Fruit fly (Drosophila melanogaster) whole organism, prepupa: ENCODE data around the gene Kr-h1.

Source experiments
- Blimp-1 ChIP-seq: fragments of 200-800 bp; sonication (Bioruptor generic); optimal IDR thresholded peaks from 3 replicates; lab custom pipeline; 2017; ENCODE audit warnings: missing biosample characterization, missing genetic modification characterization, mild to moderate bottlenecking, moderate library complexity, missing genetic modification reagents
- CG16779 ChIP-seq: fragments of 200-800 bp; sonication (Bioruptor generic); optimal IDR thresholded peaks from 3 replicates; lab custom pipeline; 2017; ENCODE audit warnings: missing biosample characterization, mild to moderate bottlenecking, missing genetic modification characterization
- CG31627 ChIP-seq: fragments of 200-800 bp; sonication (Bioruptor generic); optimal IDR thresholded peaks from 3 replicates; lab custom pipeline; 2016; ENCODE audit warnings: missing biosample characterization, missing genetic modification characterization
- CG34406 ChIP-seq: fragments of 200-800 bp; sonication (Bioruptor generic); optimal IDR thresholded peaks from 3 replicates; lab custom pipeline; 2016; ENCODE audit warnings: missing biosample characterization, missing genetic modification characterization
- CG3919 ChIP-seq: fragments of 200-800 bp; sonication (Bioruptor generic); optimal IDR thresholded peaks from 3 replicates; lab custom pipeline; 2016; ENCODE audit warnings: missing biosample characterization, missing genetic modification characterization
- CG4318 ChIP-seq: fragments of 200-800 bp; sonication (Bioruptor generic); optimal IDR thresholded peaks from 3 replicates; lab custom pipeline; 2017; ENCODE audit warnings: missing biosample characterization, mild to moderate bottlenecking, missing genetic modification characterization
- CG6276 ChIP-seq: fragments of 200-800 bp; sonication (Bioruptor generic); optimal IDR thresholded peaks from 2 replicates; lab custom pipeline; 2017; ENCODE audit warnings: missing biosample characterization, mild to moderate bottlenecking, missing genetic modification characterization
- CG6792 ChIP-seq: fragments of 200-800 bp; sonication (Bioruptor generic); optimal IDR thresholded peaks from 3 replicates; lab custom pipeline; 2016; ENCODE audit warnings: missing biosample characterization, missing genetic modification characterization
- CG6808 ChIP-seq: fragments of 200-800 bp; sonication (Bioruptor generic); optimal IDR thresholded peaks from 3 replicates; lab custom pipeline; 2017; ENCODE audit warnings: missing biosample characterization, missing genetic modification characterization, mild to moderate bottlenecking, moderate library complexity, missing genetic modification reagents
- CG8119 ChIP-seq: fragments of 200-800 bp; sonication (Bioruptor generic); IDR thresholded peaks from 3 replicates; pipeline ENCODE4 v1.3.6; 2022; ENCODE audit warnings: missing biosample characterization, missing genetic modification characterization
- CG8319 ChIP-seq: fragments of 200-800 bp; sonication (Bioruptor generic); optimal IDR thresholded peaks from 3 replicates; lab custom pipeline; 2016; ENCODE audit warnings: missing biosample characterization, missing genetic modification characterization
- CG8632 ChIP-seq: fragments of 200-800 bp; sonication (Bioruptor generic); optimal IDR thresholded peaks from 3 replicates; lab custom pipeline; 2016; ENCODE audit warnings: missing biosample characterization, missing genetic modification characterization
- Eip78C ChIP-seq: fragments of 200-800 bp; sonication (Bioruptor generic); peaks from one replicate; lab custom pipeline; 2016; ENCODE audit warnings: missing biosample characterization, missing genetic modification characterization
- Ets96B ChIP-seq: fragments of 200-800 bp; optimal IDR thresholded peaks from 2 replicates; lab custom pipeline; 2019; ENCODE audit warnings: missing biosample characterization, mild to moderate bottlenecking, missing genetic modification characterization, moderate library complexity
- Gug ChIP-seq: fragments of 200-800 bp; sonication (Bioruptor generic); IDR thresholded peaks from 2 replicates; pipeline ENCODE4 v1.3.6; 2022; ENCODE audit warnings: missing biosample characterization, missing genetic modification characterization
- Hr39 ChIP-seq: fragments of 200-800 bp; sonication (Bioruptor generic); optimal IDR thresholded peaks from 2 replicates; lab custom pipeline; 2016; ENCODE audit warnings: missing biosample characterization, missing genetic modification characterization
- Hr4 ChIP-seq: fragments of 200-800 bp; sonication (Bioruptor generic); optimal IDR thresholded peaks from 3 replicates; lab custom pipeline; 2016; ENCODE audit warnings: missing biosample characterization, missing genetic modification characterization
- Met ChIP-seq: fragments of 200-800 bp; sonication (Bioruptor generic); optimal IDR thresholded peaks from 3 replicates; lab custom pipeline; 2016; ENCODE audit warnings: missing biosample characterization, missing genetic modification characterization
- Smox ChIP-seq: fragments of 200-800 bp; sonication (Bioruptor generic); optimal IDR thresholded peaks from 3 replicates; lab custom pipeline; 2016; ENCODE audit warnings: missing biosample characterization, missing genetic modification characterization
- Sox14 ChIP-seq: fragments of 200-800 bp; sonication (Bioruptor generic); optimal IDR thresholded peaks from 3 replicates; lab custom pipeline; 2016; ENCODE audit warnings: missing biosample characterization, missing genetic modification characterization
- Sox15 ChIP-seq: fragments of 200-800 bp; sonication (Bioruptor generic); optimal IDR thresholded peaks from 3 replicates; lab custom pipeline; 2016; ENCODE audit warnings: missing biosample characterization, missing genetic modification characterization
- acj6 ChIP-seq: fragments of 200-800 bp; sonication (Bioruptor generic); optimal IDR thresholded peaks from 3 replicates; lab custom pipeline; 2016; ENCODE audit warnings: missing biosample characterization, missing genetic modification characterization
- cyc ChIP-seq: fragments of 200-800 bp; sonication (Bioruptor generic); optimal IDR thresholded peaks from 3 replicates; lab custom pipeline; 2016; ENCODE audit warnings: missing biosample characterization, missing genetic modification characterization
- eg ChIP-seq: fragments of 200-800 bp; sonication (Bioruptor generic); IDR thresholded peaks from 3 replicates; pipeline ENCODE4 v1.3.6; 2022; ENCODE audit warnings: missing biosample characterization, missing genetic modification characterization
- esn ChIP-seq: fragments of 200-800 bp; sonication (Bioruptor generic); optimal IDR thresholded peaks from 2 replicates; lab custom pipeline; 2016; ENCODE audit warnings: missing biosample characterization, mild to moderate bottlenecking, missing genetic modification characterization, moderate library complexity
- fd59A ChIP-seq: fragments of 200-800 bp; sonication (Bioruptor generic); optimal IDR thresholded peaks from 2 replicates; lab custom pipeline; 2017; ENCODE audit warnings: missing biosample characterization, mild to moderate bottlenecking, missing genetic modification characterization, missing genetic modification reagents
- fkh ChIP-seq: fragments of 200-800 bp; sonication (Bioruptor generic); optimal IDR thresholded peaks from 3 replicates; lab custom pipeline; 2017; ENCODE audit warnings: missing biosample characterization, mild to moderate bottlenecking, missing genetic modification characterization, moderate library complexity
- pdm3 ChIP-seq: fragments of 200-800 bp; sonication (Bioruptor generic); optimal IDR thresholded peaks from 3 replicates; lab custom pipeline; 2016; ENCODE audit warnings: missing biosample characterization, missing genetic modification characterization
- spab ChIP-seq: fragments of 200-800 bp; sonication (Bioruptor generic); optimal IDR thresholded peaks from 2 replicates; lab custom pipeline; 2017; ENCODE audit warnings: missing biosample characterization, mild to moderate bottlenecking, missing genetic modification characterization, missing genetic modification reagents
- svp ChIP-seq: fragments of 200-800 bp; sonication (Bioruptor generic); peaks from one replicate; lab custom pipeline; 2016; ENCODE audit warnings: missing biosample characterization, missing genetic modification characterization
- vri ChIP-seq: fragments of 200-800 bp; sonication (Bioruptor generic); optimal IDR thresholded peaks from 3 replicates; lab custom pipeline; 2016; ENCODE audit warnings: missing biosample characterization, mild to moderate bottlenecking, missing genetic modification characterization

Kr-h1 gene

dm6 chr2L:6084694-6085093 lies 2.3 kb downstream of the Kr-h1 start:
- TF ChIP-seq vri (peak; percentile 6), CG34406 (GFP tag; lab: Kevin White, UChicago) (no peak), svp (GFP tag; lab: Kevin White, UChicago) (peak; percentile 68)

dm6 chr2L:6085733-6086317 lies 3.4 kb downstream of the Kr-h1 start:
- TF ChIP-seq esn (GFP tag; lab: Kevin White, UChicago) (no peak), Sox14 (GFP tag; lab: Kevin White, UChicago) (no peak), Blimp-1 (GFP tag; lab: Kevin White, UChicago) (no peak), CG34406 (GFP tag; lab: Kevin White, UChicago) (no peak), Ets96B (no peak), CG6276 (GFP tag; lab: Kevin White, UChicago) (no peak), CG8119 (GFP tag; lab: Robert Waterston, UW) (no peak), cyc (GFP tag; lab: Kevin White, UChicago) (no peak), fkh (GFP tag; lab: Kevin White, UChicago) (peak; percentile 50), Hr4 (GFP tag; lab: Kevin White, UChicago) (no peak), fd59A (GFP tag; lab: Kevin White, UChicago) (no peak), spab (GFP tag; lab: Kevin White, UChicago) (no peak), svp (GFP tag; lab: Kevin White, UChicago) (peak; percentile 69), vri (peak; percentile 68), Gug (GFP tag; lab: Robert Waterston, UW) (no peak), Hr39 (GFP tag; lab: Kevin White, UChicago) (no peak), CG8319 (GFP tag; lab: Kevin White, UChicago) (no peak), Smox (no peak), Eip78C (GFP tag; lab: Kevin White, UChicago) (no peak)

dm6 chr2L:6086771-6087170 lies 4.4 kb downstream of the Kr-h1 start:
- TF ChIP-seq fd59A (GFP tag; lab: Kevin White, UChicago) (no peak), pdm3 (GFP tag; lab: Kevin White, UChicago) (no peak), Sox14 (GFP tag; lab: Kevin White, UChicago) (no peak), CG6792 (GFP tag; lab: Kevin White, UChicago) (no peak), Eip78C (GFP tag; lab: Kevin White, UChicago) (peak; percentile 35), CG31627 (GFP tag; lab: Kevin White, UChicago) (peak; percentile 26), acj6 (GFP tag; lab: Kevin White, UChicago) (no peak), CG4318 (GFP tag; lab: Kevin White, UChicago) (no peak), vri (peak; percentile 42), CG16779 (tag; lab: Kevin White, UChicago) (no peak), CG8319 (GFP tag; lab: Kevin White, UChicago) (no peak), Met (GFP tag; lab: Kevin White, UChicago) (peak; percentile 66), Blimp-1 (GFP tag; lab: Kevin White, UChicago) (peak; percentile 65), eg (no peak), Hr39 (GFP tag; lab: Kevin White, UChicago) (peak; percentile 48), CG8632 (GFP tag; lab: Kevin White, UChicago) (no peak), CG8119 (GFP tag; lab: Robert Waterston, UW) (no peak), CG3919 (no peak), fkh (GFP tag; lab: Kevin White, UChicago) (no peak)

- TF ChIP-seq CG4318 (GFP tag; lab: Kevin White, UChicago) (no peak), CG6808 (GFP tag; lab: Kevin White, UChicago) (no peak), Sox15 (GFP tag; lab: Kevin White, UChicago) (no peak), Blimp-1 (GFP tag; lab: Kevin White, UChicago) (no peak)
These were observed 5.3 kb downstream of the Kr-h1 start for dm6 chr2L:6087685-6088084.
